Fruit fly (Drosophila melanogaster): ENCODE data around the gene CG14322.

CG14322 gene

dm6 chr3R:17718760-17719625, 71.5 kb downstream of the CG14322 start, which contains the start of gene Pxt:
Pxt (plus strand) TSS chr3R:17719454.
- TF ChIP-seq usp (GFP tag; optimal IDR thresholded peaks at IDR 0.05) (no peak), EcR (GFP tag; optimal IDR thresholded peaks at IDR 0.05) (no peak), pan (optimal IDR thresholded peaks at IDR 0.05) (no peak), Dll (optimal IDR thresholded peaks at IDR 0.05) (no peak), CG8478 (optimal IDR thresholded peaks at IDR 0.05) (no peak), psq (optimal IDR thresholded peaks at IDR 0.05) (no peak)

All from whole organism.